Fruit fly (Drosophila melanogaster) whole organism, prepupa: Measurements from ENCODE around the gene CIAPIN1.

Experiments
- Blimp-1 ChIP-seq: fragments of 200-800 bp; sonication (Bioruptor generic); optimal IDR thresholded peaks from 3 replicates; lab custom pipeline; 2017; ENCODE audit warnings: missing biosample characterization, missing genetic modification characterization, mild to moderate bottlenecking, moderate library complexity, missing genetic modification reagents
- CG10669 ChIP-seq: fragments of 200-800 bp; sonication (Bioruptor generic); optimal IDR thresholded peaks from 3 replicates; lab custom pipeline; 2018; ENCODE audit warnings: missing biosample characterization, mild to moderate bottlenecking, missing genetic modification characterization, moderate library complexity
- CG11294 ChIP-seq: fragments of 200-800 bp; sonication (Bioruptor generic); IDR thresholded peaks from 2 replicates; pipeline ENCODE4 v1.3.6; 2022; ENCODE audit warnings: missing biosample characterization, missing genetic modification characterization
- CG8319 ChIP-seq: fragments of 200-800 bp; sonication (Bioruptor generic); optimal IDR thresholded peaks from 3 replicates; lab custom pipeline; 2016; ENCODE audit warnings: missing biosample characterization, missing genetic modification characterization
- CG8632 ChIP-seq: fragments of 200-800 bp; sonication (Bioruptor generic); optimal IDR thresholded peaks from 3 replicates; lab custom pipeline; 2016; ENCODE audit warnings: missing biosample characterization, missing genetic modification characterization
- Eip75B ChIP-seq: fragments of 200-800 bp; sonication (Bioruptor generic); optimal IDR thresholded peaks from 3 replicates; lab custom pipeline; 2016; ENCODE audit warnings: missing biosample characterization, missing genetic modification characterization
- Gug ChIP-seq: fragments of 200-800 bp; sonication (Bioruptor generic); IDR thresholded peaks from 2 replicates; pipeline ENCODE4 v1.3.6; 2022; ENCODE audit warnings: missing biosample characterization, missing genetic modification characterization
- Smox ChIP-seq: fragments of 200-800 bp; sonication (Bioruptor generic); optimal IDR thresholded peaks from 3 replicates; lab custom pipeline; 2016; ENCODE audit warnings: missing biosample characterization, missing genetic modification characterization
- Sox102F ChIP-seq: fragments of 200-800 bp; sonication (Bioruptor generic); optimal IDR thresholded peaks from 2 replicates; lab custom pipeline; 2016; ENCODE audit warnings: missing biosample characterization, mild to moderate bottlenecking, missing genetic modification characterization
- eg ChIP-seq: fragments of 200-800 bp; sonication (Bioruptor generic); IDR thresholded peaks from 3 replicates; pipeline ENCODE4 v1.3.6; 2022; ENCODE audit warnings: missing biosample characterization, missing genetic modification characterization
- pdm3 ChIP-seq: fragments of 200-800 bp; sonication (Bioruptor generic); optimal IDR thresholded peaks from 3 replicates; lab custom pipeline; 2016; ENCODE audit warnings: missing biosample characterization, missing genetic modification characterization
- vri ChIP-seq: fragments of 200-800 bp; sonication (Bioruptor generic); optimal IDR thresholded peaks from 3 replicates; lab custom pipeline; 2016; ENCODE audit warnings: missing biosample characterization, mild to moderate bottlenecking, missing genetic modification characterization

dm6 chr2L:15066141-15066540 is 27.5 kb upstream of the CIAPIN1 start:
- TF ChIP-seq Smox (GFP tag; lab: Kevin White, UChicago) (no peak), pdm3 (no peak), CG10669 (GFP tag; lab: Kevin White, UChicago) (no peak), Blimp-1 (GFP tag; lab: Kevin White, UChicago) (no peak), CG8632 (GFP tag; lab: Kevin White, UChicago) (no peak), CG11294 (GFP tag; lab: Robert Waterston, UW) (no peak), Gug (GFP tag; lab: Robert Waterston, UW) (no peak), eg (GFP tag; lab: Robert Waterston, UW) (no peak), CG8319 (no peak), Eip75B (GFP tag; lab: Kevin White, UChicago) (no peak), Sox102F (GFP tag; lab: Kevin White, UChicago) (no peak), vri (no peak)
